Worm (Caenorhabditis elegans) whole organism, L4 larva: Measurements from ENCODE around the gene F19B2.6.

Experiments used
- ZK546.5 ChIP-seq, 2 experiments: sonication (generic microtip); optimal IDR thresholded peaks; 2 replicates each; lab custom pipeline; 2017; ENCODE audit warnings: missing biosample characterization in 2 of 2, missing genetic modification characterization in 2 of 2
- ceh-44 ChIP-seq: fragments of 200-800 bp; sonication (Bioruptor generic); IDR thresholded peaks from 2 replicates; pipeline ENCODE4 v1.3.6; 2022; ENCODE audit warnings: missing genetic modification reagents, missing genetic modification characterization, missing compliant biosample characterization
- duxl-1 ChIP-seq: sonication (generic microtip); optimal IDR thresholded peaks from 2 replicates; lab custom pipeline; 2016; ENCODE audit warnings: mild to moderate bottlenecking, missing genetic modification characterization, moderate library complexity, missing compliant biosample characterization; ENCODE audit not compliant: poor library complexity
- lin-39 ChIP-seq: fragments of 150-350 bp; optimal IDR thresholded peaks from 2 replicates; lab custom pipeline; 2014; ENCODE audit warnings: missing biosample characterization, missing genetic modification reagents, missing genetic modification characterization
- mdl-1 ChIP-seq, 2 experiments: fragments of 150-350 bp in 1 of 2; sonication (generic microtip) in 1 of 2; optimal IDR thresholded peaks; 2 replicates each; lab custom pipeline; 2014 to 2017; ENCODE audit warnings: missing biosample characterization in 2 of 2, missing genetic modification characterization in 2 of 2
- nhr-77 ChIP-seq: fragments of 150-350 bp; optimal IDR thresholded peaks from 2 replicates; lab custom pipeline; 2014; ENCODE audit warnings: missing biosample characterization, missing genetic modification characterization
- unc-130 ChIP-seq: sonication (generic microtip); optimal IDR thresholded peaks from 2 replicates; lab custom pipeline; 2016; ENCODE audit warnings: missing genetic modification reagents, missing genetic modification characterization, missing compliant biosample characterization
- zfp-3 ChIP-seq: fragments of 200-800 bp; sonication (Bioruptor generic); conservative IDR thresholded peaks from 2 replicates; pipeline ENCODE4 v1.3.6; 2022; ENCODE audit warnings: missing genetic modification reagents, missing genetic modification characterization, missing compliant biosample characterization

- no peak for TF ChIP-seq ZK546.5 (tag; optimal IDR thresholded peaks at IDR 0.05; lab: Kevin White, UChicago)
- no peak for TF ChIP-seq nhr-77 (tag; lab: Kevin White, UChicago)
- TF ChIP-seq zfp-3 (GFP tag; lab: Robert Waterston, UW): no peak
- no peak for TF ChIP-seq ceh-44 (GFP tag; lab: Robert Waterston, UW)
- no peak for TF ChIP-seq unc-130
- no peak for TF ChIP-seq lin-39
- TF ChIP-seq mdl-1 (tag; optimal IDR thresholded peaks at IDR 0.05; lab: Kevin White, UChicago): no peak
- no peak for TF ChIP-seq duxl-1 (tag; lab: Kevin White, UChicago)
These were observed 34.7 kb upstream of the F19B2.6 start for ce11 chrV:20123616-20124015.
